Fruit fly (Drosophila melanogaster): ENCODE data around the gene Ns3.

Ns3 gene

DNA sequence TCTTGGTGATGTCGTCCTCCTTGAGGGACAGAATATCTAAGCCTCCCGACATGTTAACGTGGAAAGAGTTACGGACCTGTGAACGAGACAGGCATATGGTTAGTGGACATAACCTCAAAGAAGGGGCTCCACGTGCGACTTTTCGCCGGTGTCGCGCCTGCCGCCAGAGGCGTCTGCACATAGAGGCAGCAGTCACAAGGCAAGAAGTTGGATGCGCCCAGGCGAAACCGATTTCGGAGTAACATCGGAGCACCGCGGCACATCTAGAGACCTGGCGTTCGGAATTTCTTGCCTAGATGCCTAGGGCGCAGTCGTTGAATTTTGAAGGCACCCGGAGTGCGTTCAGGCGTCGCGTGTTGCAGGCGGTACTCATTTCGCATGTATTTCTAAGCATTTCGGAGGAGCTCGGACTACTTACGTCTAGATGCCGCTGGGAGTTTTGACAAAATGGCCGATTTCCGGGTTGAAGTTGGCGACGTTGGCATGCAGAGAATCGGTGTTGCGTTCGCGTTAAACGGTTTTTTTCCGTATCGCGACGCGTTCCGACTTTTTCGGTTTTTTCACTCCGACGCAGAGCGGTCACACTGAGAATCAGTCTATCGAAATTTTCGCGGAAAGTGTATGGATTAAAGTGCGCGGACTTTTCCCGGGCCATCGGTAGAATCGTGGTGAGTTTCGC is 19.0 kb upstream of the Ns3 start, which contains the start of the genes sta and inc (continued):
- TF ChIP-seq BEAF-32 (GFP tag; optimal IDR thresholded peaks at IDR 0.05) (peak; percentile 74), Bdp1 (GFP tag; optimal IDR thresholded peaks at IDR 0.05) (peak; percentile 27), sc (optimal IDR thresholded peaks at IDR 0.05) (no peak), sc (GFP tag; optimal IDR thresholded peaks at IDR 0.05) (peak; percentile 31), ssp (GFP tag; IDR thresholded peaks at IDR 0.05) (0 out of 2 replicates have a peak, but pooled peaks have one; percentile 6), luna (GFP tag; optimal IDR thresholded peaks at IDR 0.05) (peak; percentile 6), Dp (GFP tag; optimal IDR thresholded peaks at IDR 0.05) (peak; percentile 90), ac (GFP tag; optimal IDR thresholded peaks at IDR 0.05) (peak; percentile 37), Lhr (GFP tag; optimal IDR thresholded peaks at IDR 0.05) (peak; percentile 92), CTCF (GFP tag; optimal IDR thresholded peaks at IDR 0.05) (peak; percentile 18), tin (GFP tag; optimal IDR thresholded peaks at IDR 0.05) (peak; percentile 31), Rfx (GFP tag; IDR thresholded peaks at IDR 0.05) (peak; percentile 80), peb (GFP tag; IDR thresholded peaks at IDR 0.05) (no peak), eve (GFP tag; optimal IDR thresholded peaks at IDR 0.05) (no peak), psq (GFP tag; optimal IDR thresholded peaks at IDR 0.05) (no peak), pum (GFP tag; optimal IDR thresholded peaks at IDR 0.05) (peak; percentile 5), E2f1 (GFP tag; IDR thresholded peaks at IDR 0.05) (peak; percentile 42; the same call in 1 of the 2 replicates), Gsc (GFP tag; IDR thresholded peaks at IDR 0.05) (no peak), CG12104 (GFP tag; optimal IDR thresholded peaks at IDR 0.05) (peak; percentile 61), D19A (tag; optimal IDR thresholded peaks at IDR 0.05) (peak; percentile 15), CG11398 (GFP tag; optimal IDR thresholded peaks at IDR 0.05) (peak; percentile 48), CG8388 (GFP tag; optimal IDR thresholded peaks at IDR 0.05) (peak; percentile 55), Mad (GFP tag; optimal IDR thresholded peaks at IDR 0.05) (peak; percentile 57), Atf-2 (GFP tag; optimal IDR thresholded peaks at IDR 0.05) (peak; percentile 21), cato (GFP tag; optimal IDR thresholded peaks at IDR 0.05; ENCODE audit: borderline replicate concordance) (no peak), unpg (GFP tag; optimal IDR thresholded peaks at IDR 0.05) (peak; percentile 67), CG4404 (GFP tag; IDR thresholded peaks at IDR 0.05) (no peak), caup (GFP tag; optimal IDR thresholded peaks at IDR 0.05; ENCODE audit: severe bottlenecking) (peak; percentile 87), ash1 (GFP tag; optimal IDR thresholded peaks at IDR 0.05) (peak; percentile 81), CG9727 (GFP tag; optimal IDR thresholded peaks at IDR 0.05) (peak; percentile 71), CG16813 (GFP tag; IDR thresholded peaks at IDR 0.05; ENCODE audit: partially characterized antibody) (peak; percentile 58; the same call in 2 of the 3 replicates), CG14667 (GFP tag; IDR thresholded peaks at IDR 0.05) (no peak), chinmo (GFP tag; IDR thresholded peaks at IDR 0.05; ENCODE audit: partially characterized antibody) (peak; percentile 69; the same call in 2 of the 4 replicates), CG6272 (GFP tag; IDR thresholded peaks at IDR 0.05) (no peak), tio (GFP tag; optimal IDR thresholded peaks at IDR 0.05) (no peak), Xbp1 (GFP tag; optimal IDR thresholded peaks at IDR 0.05) (peak; percentile 38), abd-A (tag; optimal IDR thresholded peaks at IDR 0.05) (peak; percentile 55), CG10209 (GFP tag; optimal IDR thresholded peaks at IDR 0.05) (peak; percentile 69), emc (GFP tag; optimal IDR thresholded peaks at IDR 0.05) (no peak), CG18764 (GFP tag; optimal IDR thresholded peaks at IDR 0.05) (peak; percentile 36), Fer3 (tag; optimal IDR thresholded peaks at IDR 0.05) (peak; percentile 68), CG2120 (GFP tag; optimal IDR thresholded peaks at IDR 0.05) (peak; percentile 60), Camta (GFP tag; optimal IDR thresholded peaks at IDR 0.05) (peak; percentile 28)

Data from whole organism, embryonic.